Fruit fly (Drosophila melanogaster) ovary, adult (tissue): ENCODE measurements around the gene Sap47.

Experiments
- CG17801 ChIP-seq: fragments of 200-800 bp; optimal IDR thresholded peaks from 2 replicates; lab custom pipeline; 2019; ENCODE audit warnings: missing biosample characterization, mild to moderate bottlenecking, missing genetic modification characterization, moderate library complexity; ENCODE audit not compliant: partially characterized antibody

Gene Sap47

DNA sequence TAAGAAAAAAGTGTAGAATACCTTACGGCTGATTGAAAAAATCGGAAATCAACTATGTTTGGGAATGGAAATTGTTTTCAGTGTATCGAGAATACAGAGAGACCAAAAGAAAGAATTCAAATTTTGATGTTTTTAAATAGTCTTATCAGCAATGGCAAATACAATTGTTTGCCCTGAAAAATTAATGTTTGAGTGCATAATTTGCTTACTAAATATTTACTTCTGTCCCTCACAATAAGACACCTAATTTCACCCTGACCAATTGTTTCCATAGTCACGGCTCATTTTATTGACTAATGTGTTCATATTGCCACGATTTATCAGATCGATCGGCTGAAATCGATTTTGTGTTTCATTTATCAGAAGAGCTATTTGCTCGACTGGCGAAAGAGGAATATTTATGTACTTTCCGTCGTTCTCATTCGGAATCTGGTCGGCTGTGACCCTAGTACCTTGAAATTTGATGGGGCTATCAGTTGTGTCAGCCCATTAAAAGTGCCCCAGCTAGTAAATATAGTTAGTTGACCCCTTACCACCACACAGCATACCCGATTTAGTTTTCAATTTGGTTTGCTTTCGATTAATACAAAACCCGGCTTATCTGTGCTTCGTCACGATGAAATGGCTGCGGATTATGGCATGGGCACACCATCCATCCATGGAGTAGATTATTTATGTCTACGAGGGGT is 48.8 kb downstream of the Sap47 start:
- no peak for TF ChIP-seq CG17801 (GFP tag; lab: Kevin White, UChicago)

DNA sequence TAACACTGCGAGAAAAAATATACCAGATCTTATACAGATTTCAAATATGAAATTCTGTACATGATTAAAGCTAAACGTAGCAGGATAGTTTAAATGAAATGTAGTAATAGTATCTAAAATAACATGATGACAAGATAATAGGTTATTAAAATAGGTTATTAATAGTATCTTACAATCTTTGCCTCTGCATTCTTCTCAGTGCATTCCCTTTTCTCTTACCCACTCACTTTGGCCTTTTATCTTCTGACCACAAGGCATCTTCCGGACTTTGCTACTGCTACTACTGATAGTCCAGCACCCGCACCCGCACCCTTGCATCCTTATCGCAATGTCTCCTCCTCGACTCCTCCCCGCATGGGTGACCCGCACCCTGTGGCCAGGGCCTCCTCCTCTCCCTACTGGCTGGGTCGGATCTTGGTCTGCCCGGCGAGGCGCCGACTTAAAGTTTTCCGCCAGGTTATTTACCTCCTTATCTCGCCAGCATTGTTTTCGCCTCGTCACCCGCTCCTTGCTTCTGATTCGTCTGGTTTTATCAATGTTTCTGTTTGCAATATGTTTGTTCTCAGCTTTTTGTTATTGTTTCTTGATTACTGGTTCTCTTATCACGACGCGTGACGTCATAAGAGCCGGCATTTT is 49.7 kb downstream of the Sap47 start:
- TF ChIP-seq CG17801 (GFP tag; lab: Kevin White, UChicago), result no peak

DNA sequence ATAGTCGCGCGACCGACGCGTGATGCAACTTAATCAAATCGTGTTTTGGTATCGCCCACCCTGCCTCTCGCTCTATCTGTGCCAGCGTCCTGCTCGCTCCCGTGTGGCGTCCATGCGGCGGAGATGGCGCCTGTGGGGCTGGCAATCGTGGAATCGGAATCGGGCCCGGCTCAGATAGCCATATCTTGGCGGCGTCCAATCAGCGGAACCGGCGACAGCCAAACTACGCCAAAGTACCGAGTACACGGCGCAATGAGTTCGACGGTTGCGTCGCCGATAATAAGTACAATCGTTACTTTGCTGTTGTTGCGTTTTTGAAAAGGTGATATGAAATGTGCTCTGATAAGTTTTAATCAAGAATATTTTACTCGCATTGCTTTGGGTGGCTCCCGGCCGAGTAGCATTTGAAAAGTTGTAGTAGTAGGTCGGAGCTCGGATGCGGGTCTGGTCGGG is 50.9 kb downstream of the Sap47 start, which contains the start of gene srp:
Gene srp, plus strand, starts transcription at position 391 of the 453 bp plus-strand sequence.
- no peak for TF ChIP-seq CG17801 (GFP tag; lab: Kevin White, UChicago)

DNA sequence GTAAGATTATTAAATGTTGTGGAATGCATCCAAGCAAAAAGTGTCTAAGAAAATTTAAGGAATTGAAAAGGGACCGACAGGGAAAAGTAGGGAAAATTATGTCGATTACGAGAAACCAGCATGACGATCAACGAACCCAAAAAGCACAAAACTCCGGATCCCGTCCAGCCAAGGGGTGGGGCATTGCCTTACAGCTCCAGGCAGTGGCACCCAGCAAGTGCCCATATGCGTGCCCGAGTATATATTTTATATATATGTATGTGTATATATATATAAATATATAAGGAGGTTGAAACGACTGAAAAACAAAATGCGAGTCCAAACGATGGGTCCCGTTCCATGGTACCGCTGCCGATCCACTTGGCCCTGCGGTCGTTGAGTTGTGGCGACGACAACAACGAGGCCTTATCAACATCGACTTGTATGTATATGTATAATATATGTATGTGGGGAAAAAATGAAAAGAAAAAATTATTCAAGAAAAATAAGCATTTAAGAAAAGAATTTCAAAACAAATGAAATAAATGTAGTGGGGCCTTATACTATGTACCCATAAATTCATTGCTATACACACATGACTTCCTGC is 52.3 kb downstream of the Sap47 start:
- no peak for TF ChIP-seq CG17801 (GFP tag; lab: Kevin White, UChicago)

DNA sequence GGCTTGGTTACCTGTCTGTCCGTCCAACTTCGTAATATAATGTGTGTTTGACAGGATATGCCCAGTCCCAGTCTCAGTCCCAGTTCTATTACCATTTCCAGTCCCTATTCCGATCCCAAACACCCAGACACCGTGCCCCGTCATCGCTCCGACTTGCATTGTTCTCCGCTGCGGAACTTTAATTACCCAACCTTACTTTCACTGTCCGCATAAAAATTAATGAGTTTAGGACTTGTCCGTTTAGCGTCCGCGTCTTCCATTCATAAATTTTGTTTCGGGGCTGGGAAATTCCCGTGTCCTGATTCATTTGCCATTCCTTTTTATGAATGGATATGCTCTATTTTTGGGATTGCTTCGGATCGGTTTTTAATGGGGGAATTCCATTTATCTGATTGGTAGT is 53.5 kb downstream of the Sap47 start:
- no peak for TF ChIP-seq CG17801 (GFP tag; lab: Kevin White, UChicago)

DNA sequence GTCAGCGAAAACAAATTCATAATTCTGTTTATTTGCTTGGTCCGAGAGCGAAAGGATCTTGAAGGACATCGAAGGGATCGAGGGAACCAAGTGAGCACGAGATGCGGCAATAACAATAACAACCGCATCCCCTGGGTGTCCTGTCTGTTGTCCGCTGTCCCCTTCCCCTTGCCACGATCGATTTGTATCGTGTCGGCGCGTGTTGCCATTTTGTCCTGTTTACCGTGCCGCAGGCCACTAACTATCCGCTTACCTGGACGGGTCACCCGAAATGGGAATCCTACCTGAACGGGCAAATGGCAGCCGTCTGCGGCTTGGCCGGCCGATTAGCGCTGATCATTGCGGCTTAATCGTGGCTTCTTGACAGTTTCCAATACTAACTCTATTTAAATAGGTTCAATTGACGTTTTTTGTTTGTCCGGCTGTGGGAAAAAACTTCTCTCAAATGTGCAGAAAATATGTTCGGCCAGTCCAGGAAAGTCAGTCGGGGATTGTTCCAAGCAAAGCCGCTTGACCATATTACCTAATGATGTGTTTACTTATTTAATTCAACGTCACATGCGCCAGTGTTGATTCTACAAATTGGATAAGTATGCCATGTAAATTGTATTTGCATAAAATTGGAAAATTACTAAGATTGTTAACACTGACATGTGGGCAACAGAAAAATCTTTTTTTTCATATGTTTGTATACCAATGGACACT is 54.5 kb downstream of the Sap47 start:
- no peak for TF ChIP-seq CG17801 (GFP tag; lab: Kevin White, UChicago)

DNA sequence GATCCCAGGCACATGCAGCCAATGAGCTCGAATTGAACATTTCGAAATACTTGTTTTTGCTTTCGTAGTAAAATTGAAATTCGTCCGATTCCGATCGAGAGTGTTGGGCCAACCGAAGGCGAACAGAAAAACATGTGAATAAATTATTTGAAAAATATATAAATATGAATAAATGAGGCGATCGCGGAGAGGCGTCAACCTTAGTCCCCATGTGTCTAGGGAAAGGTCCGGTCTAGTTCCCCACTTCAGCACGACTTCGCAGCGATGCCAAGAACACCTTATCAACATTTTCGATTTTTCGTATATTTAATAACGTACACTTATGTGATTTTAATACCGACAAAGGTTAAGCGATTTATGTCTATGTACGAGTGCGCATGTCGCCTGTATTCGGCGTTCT is 56.7 kb downstream of the Sap47 start:
- TF ChIP-seq CG17801 (GFP tag; lab: Kevin White, UChicago), result no peak

DNA sequence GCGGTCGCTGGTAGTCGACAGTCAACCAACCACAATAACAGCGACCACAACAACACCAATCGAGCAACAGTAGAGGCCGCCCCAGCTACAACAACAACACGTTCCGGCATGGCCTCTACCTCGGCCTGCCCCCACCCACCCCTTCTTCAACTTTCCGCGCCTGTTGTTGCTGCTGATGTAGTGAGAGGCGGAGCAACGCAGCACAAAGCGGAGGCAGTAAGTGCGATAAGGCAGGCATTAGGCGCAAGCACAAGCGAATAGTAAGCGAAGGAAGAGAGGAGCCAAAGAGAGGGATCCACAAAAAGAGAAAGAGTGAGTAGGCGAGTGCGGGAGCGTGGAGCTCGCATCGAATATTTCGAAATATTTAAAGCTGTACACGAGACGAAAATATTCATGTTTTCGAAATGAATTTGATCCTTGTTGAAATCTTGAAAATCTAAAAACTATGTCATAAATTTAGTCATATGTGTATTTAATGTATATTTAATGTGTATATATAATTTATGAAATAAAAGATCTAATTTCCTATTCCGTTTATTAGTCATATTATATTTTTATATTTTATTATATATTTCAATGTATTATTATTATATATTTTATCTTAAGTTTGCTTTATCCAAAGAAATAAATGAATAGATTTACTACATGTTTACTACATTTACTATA is 58.4 kb downstream of the Sap47 start:
- peak; percentile 18 for TF ChIP-seq CG17801 (GFP tag; lab: Kevin White, UChicago)

DNA sequence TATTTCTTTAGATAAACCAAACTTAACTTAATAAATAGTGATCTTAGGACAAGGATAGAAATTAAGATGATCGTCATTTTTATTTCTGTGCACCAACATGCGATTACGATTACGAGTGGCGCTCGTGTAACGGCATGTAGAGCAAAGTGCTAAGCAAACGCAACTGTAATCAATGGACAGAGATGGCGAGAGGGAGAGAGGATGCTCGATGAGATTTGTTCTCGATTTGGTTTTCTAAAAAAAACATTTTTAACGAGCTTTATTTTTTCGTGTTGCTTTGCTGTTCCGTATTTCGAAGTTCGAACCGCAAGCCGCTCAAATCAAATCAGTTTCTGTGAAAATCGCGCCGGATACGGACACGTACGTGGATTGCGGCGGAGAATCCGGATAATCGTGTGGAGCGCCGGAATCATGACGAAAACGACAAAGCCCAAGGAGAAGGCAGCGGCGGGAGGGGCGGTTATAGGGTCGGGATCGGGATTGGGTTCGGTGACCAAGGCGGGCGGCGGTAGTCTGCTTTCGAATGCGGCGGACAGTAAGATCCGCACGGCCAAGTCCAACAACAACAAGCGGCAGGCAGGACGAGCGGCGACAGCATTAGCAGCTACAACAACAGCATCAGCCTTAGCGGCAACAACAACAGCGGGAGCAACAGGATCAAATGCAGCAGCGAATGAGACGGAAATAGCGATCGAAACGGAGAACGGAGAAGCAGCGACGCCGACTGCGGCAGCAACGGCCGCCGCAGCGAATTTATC is 59.1 kb downstream of the Sap47 start:
- TF ChIP-seq CG17801 (GFP tag; lab: Kevin White, UChicago), result no peak

DNA sequence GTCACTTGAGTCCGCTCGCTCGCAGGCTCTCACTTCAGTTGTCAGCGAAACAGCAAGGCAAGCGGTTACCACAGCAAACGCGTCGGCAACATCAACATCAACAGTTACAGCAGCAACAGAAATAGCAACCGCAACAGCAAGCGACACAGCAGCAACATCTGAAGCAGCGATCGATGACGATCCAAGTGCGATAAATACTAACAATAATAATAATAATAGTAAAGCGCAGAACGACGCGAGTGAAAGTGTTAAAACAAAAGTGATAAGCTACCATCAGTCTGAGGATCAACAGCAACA is 59.6 kb downstream of the Sap47 start:
- TF ChIP-seq CG17801 (GFP tag; lab: Kevin White, UChicago), result no peak

DNA sequence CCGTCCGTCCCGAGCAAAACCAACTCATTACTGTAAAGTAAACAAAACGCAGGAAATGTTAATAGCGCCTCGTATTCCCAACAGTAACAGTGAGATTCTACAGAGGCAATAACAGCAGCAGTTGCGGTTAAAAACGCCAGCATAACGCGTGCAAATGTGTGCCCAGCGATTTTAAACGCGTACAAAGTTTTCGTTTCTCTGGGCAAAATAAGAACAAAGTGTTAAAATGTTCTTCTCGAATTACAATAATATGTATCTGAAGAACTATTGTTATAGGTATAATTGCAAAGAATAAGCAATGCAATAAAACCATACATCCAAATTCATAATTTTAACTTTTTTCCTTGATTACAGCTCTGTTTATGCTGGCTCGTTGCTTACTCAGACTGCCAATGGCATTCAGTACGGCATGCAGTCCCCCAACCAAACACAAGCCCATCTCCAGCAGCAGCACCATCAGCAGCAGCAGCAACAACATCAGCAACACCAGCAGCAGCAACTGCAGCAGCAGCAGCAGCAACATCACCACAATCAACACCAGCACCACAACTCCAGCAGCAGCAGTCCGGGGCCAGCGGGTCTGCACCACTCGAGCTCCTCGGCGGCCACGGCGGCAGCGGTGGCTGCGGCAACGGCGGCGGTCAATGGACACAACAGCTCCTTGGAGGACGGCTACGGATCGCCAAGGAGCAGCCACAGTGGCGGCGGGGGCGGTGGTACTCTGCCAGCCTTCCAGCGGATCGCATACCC is 64.2 kb downstream of the Sap47 start:
- no peak for TF ChIP-seq CG17801 (GFP tag; lab: Kevin White, UChicago)

DNA sequence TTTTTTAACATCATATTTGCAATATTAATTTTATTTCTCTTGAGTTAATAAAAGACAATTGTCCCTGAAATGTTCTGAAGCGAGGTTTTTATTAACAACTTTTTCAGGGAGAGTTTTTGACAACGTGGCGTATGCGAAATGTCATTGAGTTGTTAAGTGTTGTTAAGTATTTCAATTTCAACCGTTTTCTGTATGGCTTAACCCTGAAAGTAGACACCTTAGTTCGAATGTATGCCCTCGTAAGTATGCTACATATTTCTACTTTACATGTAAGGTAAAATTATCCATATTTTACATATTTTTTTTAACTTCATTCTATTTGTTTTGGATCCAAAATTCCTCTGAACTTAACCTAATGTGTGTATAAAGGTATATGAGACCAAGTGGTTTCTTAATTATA is 69.1 kb downstream of the Sap47 start:
- TF ChIP-seq CG17801 (GFP tag; lab: Kevin White, UChicago), result peak; percentile 59

DNA sequence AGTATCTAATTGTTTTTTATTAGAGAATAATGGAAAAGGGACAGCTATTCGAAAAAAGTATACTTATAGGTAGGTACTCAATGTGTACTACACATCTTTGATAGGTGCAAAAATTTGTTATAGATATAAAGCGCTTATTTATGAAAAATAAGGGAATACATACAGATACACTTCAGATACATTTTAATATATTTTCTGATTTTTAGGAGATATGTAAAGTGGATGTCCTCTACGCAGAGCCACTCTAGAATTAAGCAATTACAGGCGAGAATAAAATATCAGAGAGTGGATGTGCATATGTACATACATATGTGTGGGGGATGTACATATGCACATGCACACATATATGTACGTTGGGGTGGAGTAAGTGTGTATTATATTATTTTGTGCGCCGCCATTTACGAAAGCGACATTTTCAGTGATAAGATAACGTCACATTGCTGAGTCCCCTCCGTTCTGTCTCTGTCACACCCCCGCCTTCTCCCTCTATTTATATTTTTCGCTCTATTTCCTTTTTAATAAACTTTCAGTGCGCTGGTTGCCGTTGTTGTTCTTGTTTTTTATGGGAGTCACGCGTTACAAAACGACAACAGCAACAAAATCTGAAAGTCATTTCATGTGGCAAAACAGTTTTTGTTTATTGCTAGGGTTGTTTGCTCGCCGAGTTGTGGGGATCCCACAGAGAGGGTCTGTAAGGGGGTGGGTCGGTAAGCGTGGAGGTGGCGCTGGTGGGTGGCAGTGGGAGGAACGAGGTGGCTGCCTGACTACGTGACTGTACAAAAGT is 70.0 kb downstream of the Sap47 start:
- TF ChIP-seq CG17801 (GFP tag; lab: Kevin White, UChicago), result peak; percentile 8
